Worm (Caenorhabditis elegans): ENCODE data around the gene F11D11.4.

Gene F11D11.4

ce11 chrV:18761078-18761477, at the start of gene F11D11.4:
Gene F11D11.4, plus strand, starts transcription at chrV:18761378.
- TF ChIP-seq lir-3 (tag; optimal IDR thresholded peaks at IDR 0.05) (no peak), nhr-28 (tag; optimal IDR thresholded peaks at IDR 0.05) (no peak), mdl-1 (tag; optimal IDR thresholded peaks at IDR 0.05) (no peak), daf-8 (GFP tag; IDR thresholded peaks at IDR 0.05) (no peak), lsy-2 (tag; optimal IDR thresholded peaks at IDR 0.05) (no peak), dmd-8 (GFP tag; IDR thresholded peaks at IDR 0.05) (no peak), F10B5.3 (tag; optimal IDR thresholded peaks at IDR 0.05) (no peak), hif-1 (tag; optimal IDR thresholded peaks at IDR 0.05) (no peak), zip-2 (tag; optimal IDR thresholded peaks at IDR 0.05) (no peak), snpc-1.2 (GFP tag; IDR thresholded peaks at IDR 0.05) (no peak), mep-1 (tag; optimal IDR thresholded peaks at IDR 0.05) (no peak), pqm-1 (tag; optimal IDR thresholded peaks at IDR 0.05) (no peak), ZK337.2 (GFP tag; IDR thresholded peaks at IDR 0.05) (no peak), ceh-28 (tag; optimal IDR thresholded peaks at IDR 0.05) (no peak), nhr-25 (tag; optimal IDR thresholded peaks at IDR 0.05; ENCODE audit: borderline replicate concordance, insufficient read depth) (no peak), nhr-102 (tag; optimal IDR thresholded peaks at IDR 0.05) (no peak), Y75B8A.6 (GFP tag; IDR thresholded peaks at IDR 0.05) (no peak), jun-1 (tag; optimal IDR thresholded peaks at IDR 0.05) (no peak), tag-97 (GFP tag; IDR thresholded peaks at IDR 0.05) (no peak), F49E8.2 (tag; optimal IDR thresholded peaks at IDR 0.05; ENCODE audit: borderline replicate concordance) (no peak)

ce11 chrV:18712118-18712517, 49.1 kb upstream of the F11D11.4 start:
- TF ChIP-seq D1046.2 (GFP tag; IDR thresholded peaks at IDR 0.05) (peak; percentile 88; the same call in 1 of the 2 replicates), rbr-2 (tag; optimal IDR thresholded peaks at IDR 0.05) (no peak), pha-4 (GFP tag; IDR thresholded peaks at IDR 0.05) (peak; percentile 75), pha-4 (tag; optimal IDR thresholded peaks at IDR 0.05) (no peak), hlh-30 (tag; optimal IDR thresholded peaks at IDR 0.05; ENCODE audit: insufficient read depth) (no peak), dmd-6 (GFP tag; IDR thresholded peaks at IDR 0.05) (no peak), F44E2.7 (GFP tag; IDR thresholded peaks at IDR 0.05) (peak; percentile 94), unc-62 (GFP tag; optimal IDR thresholded peaks at IDR 0.05 in 1 of 2) (no peak), unc-62 (tag; optimal IDR thresholded peaks at IDR 0.05) (no peak), hif-1 (tag; optimal IDR thresholded peaks at IDR 0.05) (no peak), F26F4.8 (GFP tag; conservative IDR thresholded peaks at IDR 0.05) (peak; percentile 90), lir-3 (tag; optimal IDR thresholded peaks at IDR 0.05) (peak; percentile 46), unc-130 (GFP tag; optimal IDR thresholded peaks at IDR 0.05) (peak; percentile 26), daf-16 (GFP tag; optimal IDR thresholded peaks at IDR 0.05) (peak in 1 of 2 experiments; percentile 19), daf-16 (tag; optimal IDR thresholded peaks at IDR 0.05) (peak; percentile 17), lin-29 (GFP tag; IDR thresholded peaks at IDR 0.05) (peak; percentile 57; the same call in 1 of the 2 replicates), attf-4 (tag; optimal IDR thresholded peaks at IDR 0.05) (no peak), set-16 (GFP tag; IDR thresholded peaks at IDR 0.05) (no peak), daf-8 (GFP tag; IDR thresholded peaks at IDR 0.05) (0 out of 2 replicates have a peak, but pooled peaks have one; percentile 61), Y48G9A.11 (GFP tag; IDR thresholded peaks at IDR 0.05) (peak; percentile 48; the same call in 1 of the 2 replicates), nhr-41 (GFP tag; IDR thresholded peaks at IDR 0.05) (0 out of 2 replicates have a peak, but pooled peaks have one; percentile 9), madf-5 (GFP tag; IDR thresholded peaks at IDR 0.05) (0 out of 4 replicates have a peak, but pooled peaks of 1 of the 2 experiments have one; percentile 68), snpc-1.2 (GFP tag; IDR thresholded peaks at IDR 0.05) (peak; percentile 65), R02D3.7 (tag; optimal IDR thresholded peaks at IDR 0.05) (no peak), ztf-11 (tag; optimal IDR thresholded peaks at IDR 0.05) (no peak), pqm-1 (tag; optimal IDR thresholded peaks at IDR 0.05) (no peak)

Data from whole organism, L4 larva.